Fruit fly (Drosophila melanogaster) whole organism, embryonic: ENCODE measurements around the gene slam.

ENCODE experiments used
- B-H2 ChIP-seq: fragments of 200-800 bp; sonication (Bioruptor generic); optimal IDR thresholded peaks from 2 replicates; lab custom pipeline; 2018; ENCODE audit warnings: missing biosample characterization, mild to moderate bottlenecking, missing genetic modification characterization
- CG10147 ChIP-seq: fragments of 200-800 bp; sonication (Bioruptor generic); optimal IDR thresholded peaks from 2 replicates; lab custom pipeline; 2019; ENCODE audit warnings: missing biosample characterization, mild to moderate bottlenecking, missing genetic modification characterization, moderate library complexity
- CG12236 ChIP-seq: fragments of 200-800 bp; sonication (Bioruptor generic); optimal IDR thresholded peaks from 2 replicates; lab custom pipeline; 2016; ENCODE audit warnings: missing biosample characterization, missing genetic modification characterization
- CG13123 ChIP-seq: fragments of 200-800 bp; sonication (Bioruptor generic); optimal IDR thresholded peaks from 2 replicates; lab custom pipeline; 2016; ENCODE audit warnings: missing biosample characterization, missing genetic modification characterization
- CG13775 ChIP-seq: fragments of 200-800 bp; sonication (Bioruptor generic); optimal IDR thresholded peaks from 3 replicates; lab custom pipeline; 2017; ENCODE audit warnings: missing biosample characterization, mild to moderate bottlenecking, missing genetic modification characterization
- CG14710 ChIP-seq: fragments of 200-800 bp; sonication (Bioruptor generic); optimal IDR thresholded peaks from 3 replicates; lab custom pipeline; 2019; ENCODE audit warnings: missing biosample characterization, mild to moderate bottlenecking, missing genetic modification characterization, moderate library complexity
- CG15269 ChIP-seq: fragments of 200-800 bp; sonication (Bioruptor generic); optimal IDR thresholded peaks from 2 replicates; lab custom pipeline; 2018; ENCODE audit warnings: missing biosample characterization, mild to moderate bottlenecking, missing genetic modification characterization, moderate library complexity
- CG1602 ChIP-seq: fragments of 200-800 bp; sonication (Bioruptor generic); optimal IDR thresholded peaks from 3 replicates; lab custom pipeline; 2016; ENCODE audit warnings: missing biosample characterization, missing genetic modification characterization
- CG33213 ChIP-seq: fragments of 200-800 bp; sonication (Bioruptor generic); optimal IDR thresholded peaks from 3 replicates; lab custom pipeline; 2016; ENCODE audit warnings: missing biosample characterization, missing genetic modification characterization
- CG34422 ChIP-seq: fragments of 200-800 bp; sonication (Bioruptor generic); IDR thresholded peaks from 3 replicates; pipeline ENCODE4 v1.3.6; 2022; ENCODE audit warnings: missing biosample characterization, missing genetic modification characterization
- CG4424 ChIP-seq: fragments of 200-800 bp; sonication (Bioruptor generic); optimal IDR thresholded peaks from 3 replicates; lab custom pipeline; 2016; ENCODE audit warnings: missing biosample characterization, missing genetic modification characterization
- CG6683 ChIP-seq: fragments of 200-800 bp; sonication (Bioruptor generic); optimal IDR thresholded peaks from 2 replicates; lab custom pipeline; 2017; ENCODE audit warnings: missing biosample characterization, mild to moderate bottlenecking, missing genetic modification characterization, missing genetic modification reagents
- CG7745 ChIP-seq: fragments of 200-800 bp; sonication (Bioruptor generic); optimal IDR thresholded peaks from 2 replicates; lab custom pipeline; 2018; ENCODE audit warnings: missing biosample characterization, mild to moderate bottlenecking, missing genetic modification characterization, moderate library complexity
- CG7963 ChIP-seq: fragments of 200-800 bp; sonication (Bioruptor generic); IDR thresholded peaks from 3 replicates; pipeline ENCODE4 v1.3.6; 2022; ENCODE audit warnings: missing biosample characterization, missing genetic modification characterization; ENCODE audit not compliant: partially characterized antibody
- CG8089 ChIP-seq: fragments of 200-800 bp; sonication (Bioruptor generic); optimal IDR thresholded peaks from 3 replicates; lab custom pipeline; 2016; ENCODE audit warnings: missing biosample characterization, missing genetic modification characterization
- CG9609 ChIP-seq: fragments of 200-800 bp; sonication (Bioruptor generic); optimal IDR thresholded peaks from 3 replicates; lab custom pipeline; 2016; ENCODE audit warnings: missing biosample characterization, missing genetic modification characterization
- D ChIP-seq, 2 experiments: fragments of 200-800 bp in 1 of 2; fragments of >200 bp in 1 of 2; sonication (Bioruptor generic) in 1 of 2; optimal IDR thresholded peaks; 2 replicates in 1 of 2; 3 replicates in 1 of 2; lab custom pipeline; 2017; ENCODE audit warnings: mild to moderate bottlenecking in 1 of 2, missing biosample characterization in 1 of 2, missing genetic modification characterization in 1 of 2, missing genetic modification reagents in 1 of 2
- Hey ChIP-seq: fragments of 200-800 bp; sonication (Bioruptor generic); optimal IDR thresholded peaks from 3 replicates; lab custom pipeline; 2018; ENCODE audit warnings: missing biosample characterization, mild to moderate bottlenecking, missing genetic modification characterization
- Hr51 ChIP-seq, 2 experiments: fragments of 200-800 bp; sonication (Bioruptor generic); optimal IDR thresholded peaks; 2 replicates in 1 of 2; 3 replicates in 1 of 2; lab custom pipeline; 2016 to 2018; ENCODE audit warnings: missing biosample characterization in 2 of 2, missing genetic modification characterization in 2 of 2, mild to moderate bottlenecking in 1 of 2, moderate library complexity in 1 of 2
- NFAT ChIP-seq: fragments of 200-800 bp; sonication (Bioruptor generic); IDR thresholded peaks from 2 replicates; pipeline ENCODE4 v1.3.6; 2022; ENCODE audit warnings: missing biosample characterization, missing genetic modification characterization
- Neu2 ChIP-seq: fragments of 200-800 bp; sonication (Bioruptor generic); optimal IDR thresholded peaks from 3 replicates; lab custom pipeline; 2016; ENCODE audit warnings: missing biosample characterization, missing genetic modification characterization, borderline replicate concordance
- Oli ChIP-seq: fragments of 200-800 bp; sonication (Bioruptor generic); optimal IDR thresholded peaks from 2 replicates; lab custom pipeline; 2018; ENCODE audit warnings: missing biosample characterization, mild to moderate bottlenecking, missing genetic modification characterization, moderate library complexity
- Xbp1 ChIP-seq: fragments of 200-800 bp; sonication (Bioruptor generic); optimal IDR thresholded peaks from 3 replicates; lab custom pipeline; 2016; ENCODE audit warnings: missing biosample characterization, mild to moderate bottlenecking, missing genetic modification characterization
- bbx ChIP-seq: fragments of 200-800 bp; sonication (Bioruptor generic); IDR thresholded peaks from 2 replicates; pipeline ENCODE4 v1.3.6; 2022; ENCODE audit warnings: missing biosample characterization, missing genetic modification characterization; ENCODE audit not compliant: partially characterized antibody
- br ChIP-seq: fragments of >200 bp; optimal IDR thresholded peaks from 2 replicates; lab custom pipeline; 2017
- disco-r ChIP-seq: fragments of 200-800 bp; sonication (Bioruptor generic); optimal IDR thresholded peaks from 2 replicates; lab custom pipeline; 2016; ENCODE audit warnings: missing biosample characterization, missing genetic modification characterization
- fd96Cb ChIP-seq: fragments of 200-800 bp; sonication (Bioruptor generic); optimal IDR thresholded peaks from 2 replicates; lab custom pipeline; 2018; ENCODE audit warnings: missing biosample characterization, mild to moderate bottlenecking, missing genetic modification characterization, moderate library complexity
- gce ChIP-seq: fragments of 200-800 bp; sonication (Bioruptor generic); IDR thresholded peaks from 3 replicates; pipeline ENCODE4 v1.3.6; 2022; ENCODE audit warnings: missing biosample characterization, missing genetic modification characterization
- gfzf ChIP-seq: fragments of 200-800 bp; sonication (Bioruptor generic); optimal IDR thresholded peaks from 2 replicates; lab custom pipeline; 2016; ENCODE audit warnings: missing biosample characterization, mild to moderate bottlenecking, missing genetic modification characterization, moderate library complexity
- nerfin-1 ChIP-seq: fragments of 200-800 bp; sonication (Bioruptor generic); optimal IDR thresholded peaks from 3 replicates; lab custom pipeline; 2019; ENCODE audit warnings: missing biosample characterization, mild to moderate bottlenecking, missing genetic modification characterization, moderate library complexity
- pb ChIP-seq: fragments of 200-800 bp; sonication (Bioruptor generic); optimal IDR thresholded peaks from 3 replicates; lab custom pipeline; 2016; ENCODE audit warnings: missing biosample characterization, missing genetic modification characterization
- rib ChIP-seq: fragments of 200-800 bp; sonication (Bioruptor generic); IDR thresholded peaks from 2 replicates; pipeline ENCODE4 v1.3.6; 2022; ENCODE audit warnings: missing biosample characterization, missing genetic modification characterization
- slbo ChIP-seq: fragments of 200-800 bp; sonication (Bioruptor generic); IDR thresholded peaks from 2 replicates; pipeline ENCODE4 v1.3.6; 2022; ENCODE audit warnings: missing biosample characterization, missing genetic modification characterization
- tap ChIP-seq: fragments of 200-800 bp; optimal IDR thresholded peaks from 3 replicates; lab custom pipeline; 2019; ENCODE audit warnings: missing biosample characterization, mild to moderate bottlenecking, missing genetic modification characterization, moderate library complexity
- tin ChIP-seq: fragments of 200-800 bp; sonication (Bioruptor generic); optimal IDR thresholded peaks from 3 replicates; lab custom pipeline; 2016; ENCODE audit warnings: missing biosample characterization, missing genetic modification characterization
- unc-4 ChIP-seq: fragments of 200-800 bp; sonication (Bioruptor generic); IDR thresholded peaks from 2 replicates; pipeline ENCODE4 v1.3.6; 2022; ENCODE audit warnings: missing biosample characterization, missing genetic modification characterization; ENCODE audit not compliant: partially characterized antibody
- unpg ChIP-seq: fragments of 200-800 bp; sonication (Bioruptor generic); optimal IDR thresholded peaks from 3 replicates; lab custom pipeline; 2018; ENCODE audit warnings: missing biosample characterization, mild to moderate bottlenecking, missing genetic modification characterization, moderate library complexity
- vvl ChIP-seq: fragments of 200-800 bp; sonication (Bioruptor generic); IDR thresholded peaks from 2 replicates; pipeline ENCODE4 v1.3.6; 2022; ENCODE audit warnings: missing biosample characterization, missing genetic modification characterization
- wdn ChIP-seq: fragments of 200-800 bp; sonication (Bioruptor generic); IDR thresholded peaks from 2 replicates; pipeline ENCODE4 v1.3.6; 2022; ENCODE audit warnings: missing biosample characterization, missing genetic modification characterization

The slam gene

dm6 chr2L:6356686-6357362, 15.4 kb upstream of the slam start (continued):
- TF ChIP-seq CG7745 (tag; lab: Kevin White, UChicago) (no peak), B-H2 (GFP tag; lab: Kevin White, UChicago) (peak; percentile 14), tap (tag; lab: Kevin White, UChicago) (peak; percentile 33), rib (GFP tag; lab: Robert Waterston, UW) (no peak), CG34422 (GFP tag; lab: Robert Waterston, UW) (peak; percentile 30; the same call in 1 of the 3 replicates), CG10147 (GFP tag; lab: Kevin White, UChicago) (no peak), Neu2 (GFP tag; lab: Kevin White, UChicago) (no peak), pb (GFP tag; lab: Kevin White, UChicago) (no peak), br (lab: Kevin White, UChicago) (no peak), wdn (GFP tag; lab: Robert Waterston, UW) (0 out of 2 replicates have a peak, but pooled peaks have one; percentile 6), gfzf (GFP tag; lab: Kevin White, UChicago) (no peak), CG7963 (GFP tag; lab: Robert Waterston, UW) (no peak), nerfin-1 (tag; lab: Kevin White, UChicago) (peak; percentile 60), CG15269 (tag; lab: Kevin White, UChicago) (peak; percentile 28), CG8089 (GFP tag; lab: Kevin White, UChicago) (no peak), CG4424 (GFP tag; lab: Kevin White, UChicago) (peak; percentile 63), vvl (GFP tag; lab: Robert Waterston, UW) (peak; percentile 29; the same call in 1 of the 2 replicates), Hr51 (GFP tag; optimal IDR thresholded peaks at IDR 0.05; lab: Kevin White, UChicago) (peak in 1 of 2 experiments; percentile 45), Xbp1 (GFP tag; lab: Kevin White, UChicago) (peak; percentile 54), CG14710 (tag; lab: Kevin White, UChicago) (peak; percentile 62), tin (GFP tag; lab: Kevin White, UChicago) (peak; percentile 23), unc-4 (GFP tag; lab: Robert Waterston, UW) (no peak), gce (no peak), CG33213 (GFP tag; lab: Kevin White, UChicago) (peak; percentile 20), slbo (GFP tag; lab: Robert Waterston, UW) (peak; percentile 28), NFAT (GFP tag; lab: Robert Waterston, UW) (peak; percentile 53; the same call in 1 of the 2 replicates), CG13123 (GFP tag; lab: Kevin White, UChicago) (no peak), Oli (peak; percentile 22), CG13775 (GFP tag; lab: Kevin White, UChicago) (peak; percentile 1), fd96Cb (peak; percentile 37), D (optimal IDR thresholded peaks at IDR 0.05; lab: Kevin White, UChicago) (no peak), D (GFP tag; optimal IDR thresholded peaks at IDR 0.05; lab: Kevin White, UChicago) (no peak), bbx (peak; percentile 22; the same call in 1 of the 2 replicates), CG1602 (GFP tag; lab: Kevin White, UChicago) (peak; percentile 21), unpg (GFP tag; lab: Kevin White, UChicago) (peak; percentile 34), CG12236 (GFP tag; lab: Kevin White, UChicago) (no peak), CG9609 (GFP tag; lab: Kevin White, UChicago) (no peak), Hey (tag; lab: Kevin White, UChicago) (no peak), disco-r (GFP tag; lab: Kevin White, UChicago) (no peak), CG6683 (GFP tag; lab: Kevin White, UChicago) (peak; percentile 27)
